Fruit fly (Drosophila melanogaster) whole organism, embryonic: ENCODE results near the gene cue.

Source experiments
- Abd-B ChIP-seq: fragments of 200-800 bp; sonication (Bioruptor generic); optimal IDR thresholded peaks from 2 replicates; lab custom pipeline; 2018; ENCODE audit warnings: missing biosample characterization, mild to moderate bottlenecking, missing genetic modification characterization, moderate library complexity
- Ada2b ChIP-seq: fragments of 200-800 bp; sonication (Bioruptor generic); IDR thresholded peaks from 2 replicates; pipeline ENCODE4 v1.3.6; 2022; ENCODE audit warnings: missing biosample characterization, missing genetic modification characterization
- Bdp1 ChIP-seq: fragments of 200-800 bp; sonication (Bioruptor generic); optimal IDR thresholded peaks from 3 replicates; lab custom pipeline; 2016; ENCODE audit warnings: missing biosample characterization, missing genetic modification characterization
- CG10321 ChIP-seq: fragments of 200-800 bp; sonication (Bioruptor generic); IDR thresholded peaks from 2 replicates; pipeline ENCODE4 v1.3.6; 2022; ENCODE audit warnings: missing biosample characterization, missing genetic modification characterization
- CG10654 ChIP-seq: fragments of 200-800 bp; sonication (Bioruptor generic); optimal IDR thresholded peaks from 2 replicates; lab custom pipeline; 2016; ENCODE audit warnings: missing biosample characterization, missing genetic modification characterization
- CG11696 ChIP-seq: fragments of 200-800 bp; sonication (Bioruptor generic); IDR thresholded peaks from 2 replicates; pipeline ENCODE4 v1.3.6; 2022; ENCODE audit warnings: missing biosample characterization, missing genetic modification characterization
- CG12071 ChIP-seq: fragments of 200-800 bp; sonication (Bioruptor generic); optimal IDR thresholded peaks from 3 replicates; lab custom pipeline; 2018; ENCODE audit warnings: missing biosample characterization, mild to moderate bottlenecking, missing genetic modification characterization
- CG12391 ChIP-seq: fragments of 200-800 bp; sonication (Bioruptor generic); optimal IDR thresholded peaks from 3 replicates; lab custom pipeline; 2018; ENCODE audit warnings: missing biosample characterization, mild to moderate bottlenecking, missing genetic modification characterization, moderate library complexity
- CG12769 ChIP-seq: fragments of 200-800 bp; sonication (Bioruptor generic); optimal IDR thresholded peaks from 2 replicates; lab custom pipeline; 2019; ENCODE audit warnings: missing biosample characterization, mild to moderate bottlenecking, missing genetic modification characterization, moderate library complexity
- CG15011 ChIP-seq: fragments of 200-800 bp; sonication (Bioruptor generic); optimal IDR thresholded peaks from 3 replicates; lab custom pipeline; 2018; ENCODE audit warnings: missing biosample characterization, mild to moderate bottlenecking, missing genetic modification characterization
- CG16779 ChIP-seq: fragments of 200-800 bp; sonication (Bioruptor generic); IDR thresholded peaks from 2 replicates; pipeline ENCODE4 v1.3.6; 2022; ENCODE audit warnings: missing biosample characterization, missing genetic modification characterization
- CG17802 ChIP-seq: fragments of 200-800 bp; sonication (Bioruptor generic); optimal IDR thresholded peaks from 2 replicates; lab custom pipeline; 2018; ENCODE audit warnings: missing biosample characterization, mild to moderate bottlenecking, missing genetic modification characterization, moderate library complexity
- CG18262 ChIP-seq: fragments of 200-800 bp; optimal IDR thresholded peaks from 3 replicates; lab custom pipeline; 2019; ENCODE audit warnings: missing biosample characterization, mild to moderate bottlenecking, missing genetic modification characterization, moderate library complexity
- CG2712 ChIP-seq: fragments of 200-800 bp; optimal IDR thresholded peaks from 3 replicates; lab custom pipeline; 2019; ENCODE audit warnings: missing biosample characterization, mild to moderate bottlenecking, missing genetic modification characterization, moderate library complexity
- CG31365 ChIP-seq: fragments of 200-800 bp; sonication (Bioruptor generic); optimal IDR thresholded peaks from 2 replicates; lab custom pipeline; 2018; ENCODE audit warnings: missing biosample characterization, mild to moderate bottlenecking, missing genetic modification characterization
- CG31441 ChIP-seq: fragments of 200-800 bp; sonication (Bioruptor generic); IDR thresholded peaks from 2 replicates; pipeline ENCODE4 v1.3.6; 2022; ENCODE audit warnings: missing biosample characterization, missing genetic modification characterization
- CG3163 ChIP-seq: fragments of 200-800 bp; sonication (Bioruptor generic); optimal IDR thresholded peaks from 3 replicates; lab custom pipeline; 2016; ENCODE audit warnings: missing biosample characterization, missing genetic modification characterization
- CG32532 ChIP-seq: fragments of 200-800 bp; sonication (Bioruptor generic); IDR thresholded peaks from 2 replicates; pipeline ENCODE4 v1.3.6; 2022; ENCODE audit warnings: missing biosample characterization, missing genetic modification characterization
- CG33213 ChIP-seq: fragments of 200-800 bp; sonication (Bioruptor generic); optimal IDR thresholded peaks from 3 replicates; lab custom pipeline; 2016; ENCODE audit warnings: missing biosample characterization, missing genetic modification characterization
- CG3847 ChIP-seq: fragments of 200-800 bp; sonication (Bioruptor generic); IDR thresholded peaks from 2 replicates; pipeline ENCODE4 v1.3.6; 2022; ENCODE audit warnings: missing biosample characterization, missing genetic modification characterization
- CG4707 ChIP-seq: fragments of 200-800 bp; sonication (Bioruptor generic); optimal IDR thresholded peaks from 2 replicates; lab custom pipeline; 2018; ENCODE audit warnings: missing biosample characterization, mild to moderate bottlenecking, missing genetic modification characterization, moderate library complexity
- CG6654 ChIP-seq: fragments of 200-800 bp; sonication (Bioruptor generic); optimal IDR thresholded peaks from 2 replicates; lab custom pipeline; 2017; ENCODE audit warnings: missing biosample characterization, mild to moderate bottlenecking, missing genetic modification characterization
- CG7987 ChIP-seq: fragments of 200-800 bp; sonication (Bioruptor generic); optimal IDR thresholded peaks from 2 replicates; lab custom pipeline; 2018; ENCODE audit warnings: missing biosample characterization, mild to moderate bottlenecking, missing genetic modification characterization, moderate library complexity
- Deaf1 ChIP-seq: fragments of 200-800 bp; optimal IDR thresholded peaks from 3 replicates; lab custom pipeline; 2019; ENCODE audit warnings: missing biosample characterization, mild to moderate bottlenecking, missing genetic modification characterization, moderate library complexity
- Ets97D ChIP-seq: fragments of 200-800 bp; sonication (Bioruptor generic); optimal IDR thresholded peaks from 3 replicates; lab custom pipeline; 2016; ENCODE audit warnings: missing biosample characterization, missing genetic modification characterization
- HHEX ChIP-seq: fragments of 200-800 bp; sonication (Bioruptor generic); optimal IDR thresholded peaks from 3 replicates; lab custom pipeline; 2017; ENCODE audit warnings: missing biosample characterization, mild to moderate bottlenecking, missing genetic modification characterization, missing genetic modification reagents
- Hmr ChIP-seq: fragments of 200-800 bp; sonication (Bioruptor generic); optimal IDR thresholded peaks from 3 replicates; lab custom pipeline; 2017; ENCODE audit warnings: mild to moderate bottlenecking, missing biosample characterization, missing genetic modification reagents, missing genetic modification characterization
- Lpt ChIP-seq: fragments of >200 bp; optimal IDR thresholded peaks from 2 replicates; lab custom pipeline; 2018; ENCODE audit warnings: missing biosample characterization, missing genetic modification characterization
- MESR4 ChIP-seq: fragments of 200-800 bp; sonication (Bioruptor generic); optimal IDR thresholded peaks from 2 replicates; lab custom pipeline; 2018; ENCODE audit warnings: missing biosample characterization, mild to moderate bottlenecking, missing genetic modification characterization, moderate library complexity
- Max ChIP-seq: fragments of 200-800 bp; sonication (Bioruptor generic); optimal IDR thresholded peaks from 2 replicates; lab custom pipeline; 2016; ENCODE audit warnings: missing biosample characterization, mild to moderate bottlenecking, missing genetic modification characterization
- Opbp ChIP-seq: fragments of 200-800 bp; sonication (Bioruptor generic); IDR thresholded peaks from 3 replicates; pipeline ENCODE4 v1.3.6; 2022; ENCODE audit warnings: missing biosample characterization, missing genetic modification characterization; ENCODE audit not compliant: partially characterized antibody
- Optix ChIP-seq: fragments of 200-800 bp; sonication (Bioruptor generic); IDR thresholded peaks from 3 replicates; pipeline ENCODE4 v1.3.6; 2022; ENCODE audit warnings: missing biosample characterization, missing genetic modification characterization
- ase ChIP-seq: fragments of 200-800 bp; sonication (Bioruptor generic); IDR thresholded peaks from 3 replicates; pipeline ENCODE4 v1.3.6; 2022; ENCODE audit warnings: missing biosample characterization, missing genetic modification characterization
- ci ChIP-seq: fragments of 200-800 bp; sonication (Bioruptor generic); IDR thresholded peaks from 3 replicates; pipeline ENCODE4 v1.3.6; 2022; ENCODE audit warnings: missing biosample characterization, missing genetic modification characterization
- dysf ChIP-seq: fragments of 200-800 bp; sonication (Bioruptor generic); IDR thresholded peaks from 3 replicates; pipeline ENCODE4 v1.3.6; 2022; ENCODE audit warnings: missing biosample characterization, missing genetic modification characterization
- gsb ChIP-seq: fragments of 200-800 bp; sonication (Bioruptor generic); IDR thresholded peaks from 2 replicates; pipeline ENCODE4 v1.3.6; 2022; ENCODE audit warnings: missing biosample characterization, missing genetic modification characterization
- inv ChIP-seq: fragments of 200-800 bp; sonication (Bioruptor generic); IDR thresholded peaks from 2 replicates; pipeline ENCODE4 v1.3.6; 2022; ENCODE audit warnings: missing biosample characterization, missing genetic modification characterization; ENCODE audit not compliant: partially characterized antibody
- knrl ChIP-seq: fragments of 200-800 bp; sonication (Bioruptor generic); IDR thresholded peaks from 3 replicates; pipeline ENCODE4 v1.3.6; 2022; ENCODE audit warnings: missing biosample characterization, missing genetic modification characterization; ENCODE audit not compliant: partially characterized antibody
- lmd ChIP-seq: fragments of 200-800 bp; sonication (Bioruptor generic); IDR thresholded peaks from 2 replicates; pipeline ENCODE4 v1.3.6; 2022; ENCODE audit warnings: missing biosample characterization, missing genetic modification characterization
- mam ChIP-seq: fragments of 200-800 bp; sonication (Bioruptor generic); optimal IDR thresholded peaks from 3 replicates; lab custom pipeline; 2016; ENCODE audit warnings: missing biosample characterization, missing genetic modification characterization
- nerfin-2 ChIP-seq: fragments of 200-800 bp; sonication (Bioruptor generic); IDR thresholded peaks from 2 replicates; pipeline ENCODE4 v1.3.6; 2022; ENCODE audit warnings: missing biosample characterization, missing genetic modification characterization; ENCODE audit not compliant: partially characterized antibody
- pfk ChIP-seq: fragments of 200-800 bp; sonication (Bioruptor generic); optimal IDR thresholded peaks from 2 replicates; lab custom pipeline; 2018; ENCODE audit warnings: missing biosample characterization, mild to moderate bottlenecking, missing genetic modification characterization, moderate library complexity
- seq ChIP-seq: fragments of 200-800 bp; sonication (Bioruptor generic); IDR thresholded peaks from 2 replicates; pipeline ENCODE4 v1.3.6; 2022; ENCODE audit warnings: missing biosample characterization, missing genetic modification characterization
- sima ChIP-seq: fragments of 200-800 bp; sonication (Bioruptor generic); optimal IDR thresholded peaks from 2 replicates; lab custom pipeline; 2016; ENCODE audit warnings: missing biosample characterization, missing genetic modification characterization
- sug ChIP-seq: fragments of 200-800 bp; optimal IDR thresholded peaks from 2 replicates; lab custom pipeline; 2019; ENCODE audit warnings: missing biosample characterization, mild to moderate bottlenecking, missing genetic modification characterization, moderate library complexity
- tna ChIP-seq: fragments of 200-800 bp; sonication (Bioruptor generic); IDR thresholded peaks from 2 replicates; pipeline ENCODE4 v1.3.6; 2022; ENCODE audit warnings: missing biosample characterization, missing genetic modification characterization; ENCODE audit not compliant: partially characterized antibody

The cue gene

DNA sequence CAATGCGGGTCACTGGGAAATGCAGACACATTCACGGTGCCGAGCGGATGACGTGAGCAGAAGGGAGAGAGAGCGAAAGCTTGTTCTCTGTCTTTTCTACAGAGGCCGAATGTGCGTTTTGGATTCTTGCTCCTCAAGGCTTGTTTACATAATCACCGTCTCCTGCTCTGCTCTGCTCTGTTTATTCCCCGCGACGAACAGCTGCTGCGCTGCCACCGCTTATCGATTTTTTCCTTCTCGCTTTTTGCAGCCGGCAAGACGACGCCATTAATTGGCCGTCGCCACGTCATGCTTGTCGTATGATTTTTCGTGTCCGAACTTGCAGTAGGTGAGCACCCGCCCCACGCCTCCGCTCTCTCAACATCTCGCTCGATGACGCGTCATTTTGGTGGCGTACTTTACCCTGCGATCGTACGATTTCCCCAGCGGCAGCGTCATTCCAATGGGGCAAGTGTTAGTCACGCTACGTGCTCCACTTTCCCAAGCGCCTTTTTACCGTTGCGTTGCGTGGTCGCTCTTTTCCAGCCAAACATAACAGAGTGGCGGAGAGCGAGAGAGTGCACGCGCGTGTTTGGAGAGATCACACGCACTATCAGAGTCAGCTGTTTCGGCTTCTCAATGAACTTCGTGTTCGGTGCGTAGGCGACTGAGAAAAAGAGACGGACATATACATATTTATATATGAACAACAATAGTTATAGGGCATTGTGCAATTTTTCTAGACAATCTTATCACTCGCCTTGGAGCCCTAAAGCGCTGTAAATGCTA is 29.5 kb upstream of the cue start (continued):
- TF ChIP-seq gsb (GFP tag; lab: Robert Waterston, UW), result no peak
- TF ChIP-seq Lpt (GFP tag; lab: Kevin White, UChicago), result no peak
- TF ChIP-seq, all 482 proteins: peak for 95

DNA sequence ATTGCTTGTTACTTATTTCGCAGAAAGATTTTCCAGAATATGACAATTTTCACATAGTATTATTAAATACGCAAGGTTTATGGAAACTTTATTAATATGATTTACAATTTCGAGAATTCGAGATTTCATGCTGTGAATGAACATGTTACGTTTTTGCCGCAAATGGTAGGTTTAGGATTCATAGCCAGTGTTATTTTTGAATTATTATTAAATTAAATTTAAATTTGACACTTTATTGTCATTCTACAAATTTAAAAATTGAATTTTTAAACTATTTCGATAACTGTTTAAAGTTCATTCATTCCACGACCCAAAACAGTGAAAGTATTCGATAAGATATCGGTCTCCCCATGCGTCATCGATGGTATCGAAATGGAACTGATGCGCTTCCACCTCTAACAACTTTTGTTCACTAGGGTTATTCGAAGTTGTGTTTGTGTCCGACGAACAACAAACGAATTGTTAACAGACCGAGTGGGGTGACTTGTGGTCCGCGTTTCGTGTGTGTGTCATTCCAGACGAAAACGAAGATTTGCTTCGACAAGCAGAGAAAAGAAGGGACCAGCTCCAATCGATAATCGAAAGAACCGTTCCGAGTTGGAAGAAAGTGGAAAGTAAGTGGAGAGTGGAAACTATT is 28.7 kb upstream of the cue start, which contains the start of the genes CG32313 and Pcyt1:
TSS of gene CG32313 (minus strand) at position 51 of the 637 bp plus-strand sequence.
TSS of gene Pcyt1 (plus strand) at position 400 of the 637 bp plus-strand sequence.
- TF ChIP-seq pfk (GFP tag; lab: Kevin White, UChicago), result peak; percentile 90
- TF ChIP-seq CG3847, result 0 out of 2 replicates have a peak, but pooled peaks have one; percentile 10
- TF ChIP-seq nerfin-2 (GFP tag; lab: Robert Waterston, UW), result peak; percentile 89
- peak; percentile 5 for TF ChIP-seq sug (tag; lab: Kevin White, UChicago)
- peak; percentile 56; the same call in 1 of the 3 replicates for TF ChIP-seq ci (GFP tag; lab: Robert Waterston, UW)
- no peak for TF ChIP-seq CG17802 (tag; lab: Kevin White, UChicago)
- no peak for TF ChIP-seq mam (GFP tag; lab: Kevin White, UChicago)
- no peak for TF ChIP-seq Optix
- TF ChIP-seq CG16779 (GFP tag; lab: Robert Waterston, UW), result no peak
- peak; percentile 73 for TF ChIP-seq CG7987
- TF ChIP-seq CG10654 (GFP tag; lab: Kevin White, UChicago), result no peak
- peak; percentile 79 for TF ChIP-seq inv (GFP tag; lab: Robert Waterston, UW)
- TF ChIP-seq CG11696 (GFP tag; lab: Robert Waterston, UW), result no peak
- TF ChIP-seq dysf (GFP tag; lab: Robert Waterston, UW), result no peak
- peak; percentile 85 for TF ChIP-seq knrl (GFP tag; lab: Robert Waterston, UW)
- TF ChIP-seq CG12071 (GFP tag; lab: Kevin White, UChicago), result no peak
- TF ChIP-seq Deaf1 (tag; lab: Kevin White, UChicago), result peak; percentile 61
- peak; percentile 37 for TF ChIP-seq CG4707
- peak; percentile 9 for TF ChIP-seq CG3163 (GFP tag; lab: Kevin White, UChicago)
- no peak for TF ChIP-seq CG31365
- peak; percentile 77 for TF ChIP-seq tna (GFP tag; lab: Robert Waterston, UW)
- peak; percentile 55 for TF ChIP-seq Hmr
- TF ChIP-seq CG12769 (tag; lab: Kevin White, UChicago), result peak; percentile 15
- no peak for TF ChIP-seq CG6654
- TF ChIP-seq Max (GFP tag; lab: Kevin White, UChicago), result peak; percentile 22
- no peak for TF ChIP-seq CG18262 (tag; lab: Kevin White, UChicago)
- no peak for TF ChIP-seq lmd
- TF ChIP-seq CG12391 (tag; lab: Kevin White, UChicago), result peak; percentile 36
- no peak for TF ChIP-seq sima (GFP tag; lab: Kevin White, UChicago)
- TF ChIP-seq HHEX (GFP tag; lab: Kevin White, UChicago), result no peak
- TF ChIP-seq CG33213 (GFP tag; lab: Kevin White, UChicago), result peak; percentile 32
- TF ChIP-seq MESR4, result peak; percentile 87
- no peak for TF ChIP-seq CG15011 (GFP tag; lab: Kevin White, UChicago)
- TF ChIP-seq seq (GFP tag; lab: Robert Waterston, UW), result no peak
- TF ChIP-seq CG10321, result no peak
- no peak for TF ChIP-seq Ada2b (GFP tag; lab: Robert Waterston, UW)
- TF ChIP-seq Ets97D (GFP tag; lab: Kevin White, UChicago), result peak; percentile 46
- TF ChIP-seq Opbp (GFP tag; lab: Robert Waterston, UW), result peak; percentile 93
- TF ChIP-seq CG32532 (GFP tag; lab: Robert Waterston, UW), result 0 out of 2 replicates have a peak, but pooled peaks have one; percentile 5
- TF ChIP-seq CG2712 (tag; lab: Kevin White, UChicago), result peak; percentile 39
- no peak for TF ChIP-seq ase (GFP tag; lab: Robert Waterston, UW)
- TF ChIP-seq Bdp1 (GFP tag; lab: Kevin White, UChicago), result no peak
- no peak for TF ChIP-seq Abd-B (GFP tag; lab: Kevin White, UChicago)
- peak; percentile 28; the same call in 1 of the 2 replicates for TF ChIP-seq CG31441 (GFP tag; lab: Robert Waterston, UW)
